Fruit fly (Drosophila melanogaster): ENCODE data around the gene TSG101.

The TSG101 gene

DNA sequence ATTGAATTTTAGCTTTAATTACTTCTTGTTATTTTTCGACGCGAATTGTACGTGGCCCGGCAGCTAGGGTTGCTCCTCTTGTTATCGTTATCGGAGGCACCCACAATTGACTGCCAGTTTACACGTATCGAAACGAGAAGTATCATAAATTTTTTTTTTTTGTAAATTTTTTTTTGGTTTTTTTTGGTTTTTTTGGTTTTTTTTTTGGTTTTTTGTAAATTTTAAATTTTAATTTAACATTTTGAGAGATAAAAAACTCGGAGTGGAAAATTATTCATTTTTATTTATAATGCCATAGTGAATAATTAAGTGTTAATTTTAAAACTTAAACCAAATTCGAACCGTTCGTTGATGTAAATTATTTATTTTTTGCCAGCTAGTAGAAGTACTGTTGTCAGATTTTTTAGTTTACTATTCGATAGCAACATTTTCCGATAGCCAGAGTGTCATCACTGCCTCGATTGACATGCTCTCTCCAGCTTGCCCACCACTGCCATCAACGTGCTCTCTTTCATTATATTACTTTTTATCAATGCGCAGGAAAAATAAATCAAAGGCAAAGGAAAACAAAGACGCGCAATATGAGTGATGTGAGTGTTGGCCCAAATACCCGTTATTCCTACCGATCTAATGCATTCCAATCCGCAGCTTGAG is 3.0 kb downstream of the TSG101 start, which contains the start of the genes kud and Zcchc7 (continued):
- no peak for TF ChIP-seq HLHmδ (GFP tag; optimal IDR thresholded peaks at IDR 0.05)
- TF ChIP-seq nom (GFP tag; optimal IDR thresholded peaks at IDR 0.05), result peak; percentile 22
- TF ChIP-seq CG8388 (GFP tag; optimal IDR thresholded peaks at IDR 0.05), result peak; percentile 21
- no peak for TF ChIP-seq D19A (tag; optimal IDR thresholded peaks at IDR 0.05)
- TF ChIP-seq CG1603 (tag; optimal IDR thresholded peaks at IDR 0.05), result peak; percentile 28
- no peak for TF ChIP-seq CG10321 (GFP tag; IDR thresholded peaks at IDR 0.05)
- no peak for TF ChIP-seq CG8089 (GFP tag; optimal IDR thresholded peaks at IDR 0.05)
- peak; percentile 12; the same call in 1 of the 2 replicates for TF ChIP-seq sisA (GFP tag; IDR thresholded peaks at IDR 0.05)
- peak; percentile 47 for TF ChIP-seq Abd-B (GFP tag; optimal IDR thresholded peaks at IDR 0.05)
- no peak for TF ChIP-seq lov (optimal IDR thresholded peaks at IDR 0.05)
- TF ChIP-seq lov (GFP tag; IDR thresholded peaks at IDR 0.05), result no peak
- TF ChIP-seq CG17359 (tag; optimal IDR thresholded peaks at IDR 0.05), result no peak
- no peak for TF ChIP-seq pros (GFP tag; optimal IDR thresholded peaks at IDR 0.05)
- TF ChIP-seq sqz (GFP tag; optimal IDR thresholded peaks at IDR 0.05), result no peak
- peak in 1 of 2 experiments; percentile 59 for TF ChIP-seq Hr51 (GFP tag; optimal IDR thresholded peaks at IDR 0.05)
- TF ChIP-seq Dp (GFP tag; optimal IDR thresholded peaks at IDR 0.05), result peak; percentile 20
- TF ChIP-seq NFAT (GFP tag; IDR thresholded peaks at IDR 0.05), result peak; percentile 75
- peak; percentile 10; the same call in 1 of the 2 replicates for TF ChIP-seq sens-2 (GFP tag; IDR thresholded peaks at IDR 0.05)
- TF ChIP-seq CG11398 (GFP tag; optimal IDR thresholded peaks at IDR 0.05), result no peak
- no peak for TF ChIP-seq mld (GFP tag; IDR thresholded peaks at IDR 0.05; ENCODE audit: partially characterized antibody)
- no peak for TF ChIP-seq lab (GFP tag; optimal IDR thresholded peaks at IDR 0.05)
- TF ChIP-seq crc (GFP tag; optimal IDR thresholded peaks at IDR 0.05), result no peak
- TF ChIP-seq caup (GFP tag; optimal IDR thresholded peaks at IDR 0.05; ENCODE audit: severe bottlenecking), result no peak
- TF ChIP-seq CG10209 (GFP tag; optimal IDR thresholded peaks at IDR 0.05), result peak; percentile 54
- peak in 1 of 2 experiments; percentile 43 for TF ChIP-seq bsh (GFP tag; optimal IDR thresholded peaks at IDR 0.05)
- TF ChIP-seq slou (GFP tag; optimal IDR thresholded peaks at IDR 0.05), result no peak
- TF ChIP-seq ems (GFP tag; optimal IDR thresholded peaks at IDR 0.05), result peak; percentile 42
- TF ChIP-seq repo (GFP tag; optimal IDR thresholded peaks at IDR 0.05), result peak; percentile 17
- TF ChIP-seq Camta (GFP tag; optimal IDR thresholded peaks at IDR 0.05), result peak; percentile 59
- peak; percentile 62 for TF ChIP-seq Hsf (GFP tag; optimal IDR thresholded peaks at IDR 0.05)
- TF ChIP-seq Dfd (GFP tag; optimal IDR thresholded peaks at IDR 0.05), result no peak
- peak; percentile 79 for TF ChIP-seq nmo (GFP tag; optimal IDR thresholded peaks at IDR 0.05)
- TF ChIP-seq CG32772 (GFP tag; IDR thresholded peaks at IDR 0.05), result no peak
- TF ChIP-seq pho (GFP tag; optimal IDR thresholded peaks at IDR 0.05), result peak; percentile 74
- no peak for TF ChIP-seq HmgD (GFP tag; optimal IDR thresholded peaks at IDR 0.05)
- TF ChIP-seq Sry-β (GFP tag; optimal IDR thresholded peaks at IDR 0.05), result peak; percentile 82
- 0 out of 2 replicates have a peak, but pooled peaks have one; percentile 7 for TF ChIP-seq Drgx (GFP tag; IDR thresholded peaks at IDR 0.05)
- TF ChIP-seq Sry-δ (GFP tag; optimal IDR thresholded peaks at IDR 0.05), result peak; percentile 88
- TF ChIP-seq Trl (optimal IDR thresholded peaks at IDR 0.05), result peak; percentile 55 to 64
- TF ChIP-seq Trl (GFP tag; optimal IDR thresholded peaks at IDR 0.05), result no peak
- peak; percentile 58 for TF ChIP-seq Dad (GFP tag; optimal IDR thresholded peaks at IDR 0.05)
- no peak for TF ChIP-seq CG32767 (GFP tag; IDR thresholded peaks at IDR 0.05)
- peak; percentile 71 for TF ChIP-seq Rfx (GFP tag; IDR thresholded peaks at IDR 0.05)
- no peak for TF ChIP-seq salm (tag; optimal IDR thresholded peaks at IDR 0.05)
- TF ChIP-seq Mes4 (GFP tag; optimal IDR thresholded peaks at IDR 0.05), result peak; percentile 10
- peak; percentile 69 for TF ChIP-seq CG18262 (tag; optimal IDR thresholded peaks at IDR 0.05)
- peak; percentile 97 for TF ChIP-seq CG4820 (GFP tag; optimal IDR thresholded peaks at IDR 0.05)
- TF ChIP-seq CG9876 (GFP tag; optimal IDR thresholded peaks at IDR 0.05), result no peak
- TF ChIP-seq Spps (tag; optimal IDR thresholded peaks at IDR 0.05), result no peak
- peak; percentile 7 for TF ChIP-seq Ets65A (GFP tag)
